Worm (Caenorhabditis elegans) whole organism, L4 larva: ENCODE data around the gene nsy-1.

Experiments
- F26F4.8 ChIP-seq: fragments of 200-800 bp; sonication (Bioruptor generic); conservative IDR thresholded peaks from 2 replicates; pipeline ENCODE4 v1.3.6; 2022; ENCODE audit warnings: missing genetic modification characterization, missing compliant biosample characterization
- T20F7.1 ChIP-seq: fragments of 200-800 bp; sonication (Bioruptor generic); optimal IDR thresholded peaks from 2 replicates; lab custom pipeline; 2018; ENCODE audit warnings: mild to moderate bottlenecking, missing genetic modification characterization, missing compliant biosample characterization
- T26A8.4 ChIP-seq: fragments of 200-800 bp; sonication (Bioruptor generic); IDR thresholded peaks from 2 replicates; pipeline ENCODE4 v1.3.6; 2022; ENCODE audit warnings: missing genetic modification characterization, missing compliant biosample characterization
- Y105C5A.15 ChIP-seq: fragments of 200-800 bp; sonication (Bioruptor generic); IDR thresholded peaks from 2 replicates; pipeline ENCODE4 v1.3.6; 2022; ENCODE audit warnings: missing genetic modification characterization, missing compliant biosample characterization
- Y48G9A.11 ChIP-seq: fragments of 200-800 bp; sonication (Bioruptor generic); IDR thresholded peaks from 2 replicates; pipeline ENCODE4 v1.3.6; 2022; ENCODE audit warnings: missing genetic modification reagents, missing genetic modification characterization, missing compliant biosample characterization
- aha-1 ChIP-seq: fragments of 150-350 bp; peaks from one replicate; lab custom pipeline; 2014; ENCODE audit warnings: missing biosample characterization, missing genetic modification characterization
- aly-2 ChIP-seq: sonication (generic microtip); optimal IDR thresholded peaks from 2 replicates; lab custom pipeline; 2018; ENCODE audit warnings: missing biosample characterization, missing genetic modification characterization
- arid-1 ChIP-seq: fragments of 200-800 bp; sonication (Bioruptor generic); conservative IDR thresholded peaks from 2 replicates; pipeline ENCODE4 v1.3.6; 2022; ENCODE audit warnings: missing genetic modification reagents, missing genetic modification characterization, missing compliant biosample characterization
- attf-4 ChIP-seq: sonication (generic microtip); optimal IDR thresholded peaks from 3 replicates; lab custom pipeline; 2017; ENCODE audit warnings: missing biosample characterization, missing genetic modification characterization
- cey-2 ChIP-seq: sonication (generic microtip); optimal IDR thresholded peaks from 3 replicates; lab custom pipeline; 2017; ENCODE audit warnings: missing genetic modification characterization, mild to moderate bottlenecking, missing compliant biosample characterization, antibody characterized with exemption, borderline replicate concordance; ENCODE audit not compliant: insufficient read depth
- daf-12 ChIP-seq: fragments of 150-350 bp; optimal IDR thresholded peaks from 2 replicates; lab custom pipeline; 2014; ENCODE audit warnings: missing biosample characterization, missing genetic modification reagents, missing genetic modification characterization
- daf-19 ChIP-seq: fragments of 200-800 bp; sonication (Bioruptor generic); conservative IDR thresholded peaks from 2 replicates; pipeline ENCODE4 v1.3.6; 2022; ENCODE audit warnings: missing genetic modification characterization, missing compliant biosample characterization
- dmd-6 ChIP-seq: fragments of 200-800 bp; sonication (Bioruptor generic); IDR thresholded peaks from 2 replicates; pipeline ENCODE4 v1.3.6; 2022; ENCODE audit warnings: missing genetic modification reagents, missing genetic modification characterization, missing compliant biosample characterization
- fkh-10 ChIP-seq: fragments of 150-350 bp; optimal IDR thresholded peaks from 2 replicates; lab custom pipeline; 2014; ENCODE audit warnings: missing biosample characterization, missing genetic modification reagents, missing genetic modification characterization
- gei-8 ChIP-seq: fragments of 200-800 bp; sonication (Bioruptor generic); optimal IDR thresholded peaks from 2 replicates; lab custom pipeline; 2018; ENCODE audit warnings: mild to moderate bottlenecking, missing genetic modification characterization, missing compliant biosample characterization
- hif-1 ChIP-seq, 2 experiments: sonication (generic microtip); optimal IDR thresholded peaks; 2 replicates each; lab custom pipeline; 2016 to 2017; ENCODE audit warnings: missing compliant biosample characterization in 2 of 2, missing genetic modification characterization in 2 of 2, missing genetic modification reagents in 2 of 2, missing genotype in 2 of 2, mild to moderate bottlenecking in 1 of 2
- hlh-11 ChIP-seq: fragments of 200-800 bp; sonication (Bioruptor generic); optimal IDR thresholded peaks from 2 replicates; lab custom pipeline; 2018; ENCODE audit warnings: mild to moderate bottlenecking, missing genetic modification characterization, missing compliant biosample characterization
- hlh-30 ChIP-seq: sonication (generic microtip); optimal IDR thresholded peaks from 2 replicates; lab custom pipeline; 2017; ENCODE audit warnings: antibody characterized with exemption, mild to moderate bottlenecking, missing genetic modification characterization, missing compliant biosample characterization; ENCODE audit not compliant: insufficient read depth
- hmg-1.1 ChIP-seq: fragments of 200-800 bp; sonication (Bioruptor generic); IDR thresholded peaks from 2 replicates; pipeline ENCODE4 v1.3.6; 2022; ENCODE audit warnings: missing genetic modification reagents, missing genetic modification characterization, missing compliant biosample characterization
- lim-7 ChIP-seq: fragments of 200-800 bp; sonication (Bioruptor generic); IDR thresholded peaks from 2 replicates; pipeline ENCODE4 v1.3.6; 2022; ENCODE audit warnings: missing genetic modification characterization, missing compliant biosample characterization
- lin-13 ChIP-seq: fragments of 150-350 bp; optimal IDR thresholded peaks from 2 replicates; lab custom pipeline; 2014; ENCODE audit warnings: missing biosample characterization, missing genetic modification reagents, missing genetic modification characterization
- lin-38 ChIP-seq: fragments of 200-800 bp; sonication (Bioruptor generic); IDR thresholded peaks from 2 replicates; pipeline ENCODE4 v1.3.6; 2022; ENCODE audit warnings: missing genetic modification reagents, missing genetic modification characterization, missing compliant biosample characterization
- lin-39 ChIP-seq: fragments of 150-350 bp; optimal IDR thresholded peaks from 2 replicates; lab custom pipeline; 2014; ENCODE audit warnings: missing biosample characterization, missing genetic modification reagents, missing genetic modification characterization
- lir-3 ChIP-seq: sonication (generic microtip); optimal IDR thresholded peaks from 2 replicates; lab custom pipeline; 2016; ENCODE audit warnings: mild to moderate bottlenecking, missing genetic modification characterization, missing compliant biosample characterization
- lsy-2 ChIP-seq, 2 experiments: fragments of 150-350 bp in 1 of 2; sonication (generic microtip) in 1 of 2; optimal IDR thresholded peaks; 2 replicates each; lab custom pipeline; 2014 to 2017; ENCODE audit warnings: missing biosample characterization in 2 of 2, missing genetic modification characterization in 2 of 2
- mxl-2 ChIP-seq: fragments of 200-800 bp; sonication (Bioruptor generic); conservative IDR thresholded peaks from 2 replicates; pipeline ENCODE4 v1.3.6; 2022; ENCODE audit warnings: missing genetic modification reagents, missing genetic modification characterization, missing compliant biosample characterization
- nhr-102 ChIP-seq: sonication (generic microtip); optimal IDR thresholded peaks from 2 replicates; lab custom pipeline; 2016; ENCODE audit warnings: mild to moderate bottlenecking, missing genetic modification characterization, moderate library complexity, missing compliant biosample characterization
- nhr-41 ChIP-seq: fragments of 200-800 bp; sonication (Bioruptor generic); IDR thresholded peaks from 2 replicates; pipeline ENCODE4 v1.3.6; 2022; ENCODE audit warnings: missing genetic modification reagents, missing genetic modification characterization, missing compliant biosample characterization
- nhr-48 ChIP-seq: sonication (generic microtip); optimal IDR thresholded peaks from 2 replicates; lab custom pipeline; 2016; ENCODE audit warnings: mild to moderate bottlenecking, missing genetic modification characterization, missing compliant biosample characterization
- nhr-6 ChIP-seq: fragments of 150-350 bp; optimal IDR thresholded peaks from 2 replicates; lab custom pipeline; 2014; ENCODE audit warnings: missing biosample characterization, missing genetic modification characterization
- nhr-77 ChIP-seq: fragments of 150-350 bp; optimal IDR thresholded peaks from 2 replicates; lab custom pipeline; 2014; ENCODE audit warnings: missing biosample characterization, missing genetic modification characterization
- pha-4 ChIP-seq, 2 experiments: fragments of 150-350 bp in 1 of 2; fragments of 200-800 bp in 1 of 2; sonication (Bioruptor generic) in 1 of 2; IDR thresholded peaks in 1 of 2; optimal IDR thresholded peaks in 1 of 2; 2 replicates each; pipeline versions ENCODE4 v1.3.6 to Lab custom; 2014 to 2022; ENCODE audit warnings: missing genetic modification characterization in 2 of 2, missing genetic modification reagents in 2 of 2, missing biosample characterization in 1 of 2, missing compliant biosample characterization in 1 of 2
- php-3 ChIP-seq: fragments of 200-800 bp; sonication (Bioruptor generic); IDR thresholded peaks from 2 replicates; pipeline ENCODE4 v1.3.6; 2022; ENCODE audit warnings: missing genetic modification reagents, missing genetic modification characterization, missing compliant biosample characterization
- rbr-2 ChIP-seq: sonication (generic microtip); optimal IDR thresholded peaks from 2 replicates; lab custom pipeline; 2016; ENCODE audit warnings: missing genotype, missing genetic modification characterization, missing compliant biosample characterization
- set-16 ChIP-seq: fragments of 200-800 bp; sonication (Bioruptor generic); IDR thresholded peaks from 2 replicates; pipeline ENCODE4 v1.3.6; 2022; ENCODE audit warnings: missing genetic modification reagents, missing genetic modification characterization, missing compliant biosample characterization
- snpc-4 ChIP-seq: fragments of 150-350 bp; optimal IDR thresholded peaks from 2 replicates; lab custom pipeline; 2014; ENCODE audit warnings: missing biosample characterization, missing genetic modification characterization
- spr-1 ChIP-seq: sonication (generic microtip); optimal IDR thresholded peaks from 2 replicates; lab custom pipeline; 2016; ENCODE audit warnings: mild to moderate bottlenecking, missing genetic modification characterization, missing compliant biosample characterization
- tag-97 ChIP-seq: fragments of 200-800 bp; sonication (Bioruptor generic); IDR thresholded peaks from 2 replicates; pipeline ENCODE4 v1.3.6; 2022; ENCODE audit warnings: missing genetic modification characterization, missing compliant biosample characterization
- tra-1 ChIP-seq: fragments of 200-800 bp; sonication (Bioruptor generic); IDR thresholded peaks from 2 replicates; pipeline ENCODE4 v1.3.6; 2022; ENCODE audit warnings: missing genetic modification reagents, missing genetic modification characterization, missing compliant biosample characterization
- unc-130 ChIP-seq: sonication (generic microtip); optimal IDR thresholded peaks from 2 replicates; lab custom pipeline; 2016; ENCODE audit warnings: missing genetic modification reagents, missing genetic modification characterization, missing compliant biosample characterization
- unc-39 ChIP-seq: sonication (generic microtip); optimal IDR thresholded peaks from 2 replicates; lab custom pipeline; 2017; ENCODE audit warnings: missing biosample characterization, missing genetic modification characterization
- unc-62 ChIP-seq, 3 experiments: fragments of 150-350 bp in 1 of 3; sonication (generic microtip); optimal IDR thresholded peaks in 2 of 3; peaks in 1 of 3; 1 replicate in 1 of 3; 2 replicates in 2 of 3; lab custom pipeline; 2014 to 2017; ENCODE audit warnings: missing biosample characterization in 3 of 3, missing genetic modification characterization in 3 of 3, missing genetic modification reagents in 3 of 3, missing genotype in 1 of 3
- zfp-3 ChIP-seq: fragments of 200-800 bp; sonication (Bioruptor generic); conservative IDR thresholded peaks from 2 replicates; pipeline ENCODE4 v1.3.6; 2022; ENCODE audit warnings: missing genetic modification reagents, missing genetic modification characterization, missing compliant biosample characterization

nsy-1 gene

ce11 chrII:4993530-4994192, 28.9 kb upstream of the nsy-1 start, which contains the start of the genes eif-1 and vps-24 (continued):
- TF ChIP-seq Y48G9A.11 (GFP tag; lab: Robert Waterston, UW) (0 out of 2 replicates have a peak, but pooled peaks have one; percentile 20), lin-38 (GFP tag; lab: Robert Waterston, UW) (peak; percentile 52), lin-13 (GFP tag; lab: Kevin White, UChicago) (peak; percentile 48), hif-1 (tag; optimal IDR thresholded peaks at IDR 0.05; lab: Kevin White, UChicago) (peak in 1 of 2 experiments; percentile 68), lsy-2 (tag; optimal IDR thresholded peaks at IDR 0.05; lab: Kevin White, UChicago) (peak in 1 of 2 experiments; percentile 62)

ce11 chrII:4994939-4995338, 27.6 kb upstream of the nsy-1 start, which contains the start of gene rnh-1.0:
Gene rnh-1.0, plus strand, starts transcription at chrII:4995327.
- TF ChIP-seq dmd-6 (GFP tag; lab: Robert Waterston, UW) (peak; percentile 7; the same call in 1 of the 2 replicates), fkh-10 (GFP tag; lab: Kevin White, UChicago) (no peak), arid-1 (no peak), attf-4 (no peak), unc-130 (no peak), nhr-48 (tag; lab: Kevin White, UChicago) (no peak), T26A8.4 (GFP tag; lab: Robert Waterston, UW) (no peak), pha-4 (GFP tag; IDR thresholded peaks at IDR 0.05; lab: Robert Waterston, UW) (no peak), pha-4 (tag; optimal IDR thresholded peaks at IDR 0.05; lab: Kevin White, UChicago) (no peak), php-3 (GFP tag; lab: Robert Waterston, UW) (no peak), nhr-6 (tag; lab: Kevin White, UChicago) (no peak), hlh-30 (peak; percentile 20), nhr-102 (tag; lab: Kevin White, UChicago) (no peak), lim-7 (GFP tag; lab: Robert Waterston, UW) (no peak), tra-1 (GFP tag; lab: Robert Waterston, UW) (no peak), unc-62 (GFP tag; optimal IDR thresholded peaks at IDR 0.05 in 1 of 2; lab: Kevin White, UChicago) (no peak), unc-62 (tag; optimal IDR thresholded peaks at IDR 0.05; lab: Kevin White, UChicago) (no peak)
- TF ChIP-seq, all 104 proteins: peak for 2

ce11 chrII:4998657-4999056, 23.9 kb upstream of the nsy-1 start, which contains the start of gene F59A6.11:
Gene F59A6.11, minus strand, starts transcription at chrII:4998757.
- TF ChIP-seq lin-39 (tag; lab: Kevin White, UChicago) (no peak), tag-97 (GFP tag; lab: Robert Waterston, UW) (no peak), daf-12 (tag; lab: Kevin White, UChicago) (no peak), hmg-1.1 (GFP tag; lab: Robert Waterston, UW) (no peak), Y105C5A.15 (GFP tag; lab: Robert Waterston, UW) (no peak), mxl-2 (GFP tag; lab: Robert Waterston, UW) (no peak), nhr-102 (tag; lab: Kevin White, UChicago) (no peak), unc-39 (tag; lab: Kevin White, UChicago) (no peak), nhr-41 (no peak), nhr-77 (tag; lab: Kevin White, UChicago) (no peak), hlh-11 (no peak), zfp-3 (no peak), snpc-4 (tag; lab: Kevin White, UChicago) (no peak), dmd-6 (GFP tag; lab: Robert Waterston, UW) (no peak), nhr-48 (tag; lab: Kevin White, UChicago) (no peak), aly-2 (tag; lab: Kevin White, UChicago) (no peak)
- TF ChIP-seq, all 104 proteins: peak for 0

ce11 chrII:4999122-4999521, 23.4 kb upstream of the nsy-1 start, which contains the start of gene citk-2:
Gene citk-2, plus strand, starts transcription at chrII:4999520.
- no peak for TF ChIP-seq rbr-2 (tag; lab: Kevin White, UChicago)
- TF ChIP-seq daf-19 (GFP tag; lab: Robert Waterston, UW) = no peak
- no peak for TF ChIP-seq cey-2 (tag; lab: Kevin White, UChicago)
- TF ChIP-seq set-16 (GFP tag; lab: Robert Waterston, UW) = no peak
- no peak for TF ChIP-seq gei-8
- no peak for TF ChIP-seq aly-2 (tag; lab: Kevin White, UChicago)
- peak; percentile 97 for TF ChIP-seq aha-1
- TF ChIP-seq mxl-2 (GFP tag; lab: Robert Waterston, UW) = no peak
- TF ChIP-seq unc-39 (tag; lab: Kevin White, UChicago) = no peak
- no peak for TF ChIP-seq lir-3 (tag; lab: Kevin White, UChicago)
- peak; percentile 79 for TF ChIP-seq T26A8.4 (GFP tag; lab: Robert Waterston, UW)
- TF ChIP-seq pha-4 (GFP tag; IDR thresholded peaks at IDR 0.05; lab: Robert Waterston, UW) = no peak
- peak; percentile 79 for TF ChIP-seq pha-4 (tag; optimal IDR thresholded peaks at IDR 0.05; lab: Kevin White, UChicago)
- TF ChIP-seq zfp-3 = no peak
- no peak for TF ChIP-seq F26F4.8 (GFP tag; lab: Robert Waterston, UW)
- peak; percentile 45 for TF ChIP-seq spr-1 (tag; lab: Kevin White, UChicago)
- TF ChIP-seq T20F7.1 (GFP tag; lab: Kevin White, UChicago) = no peak
